ENCODE assay signal across 3 fruit fly cellular contexts in the genomic region with DNA sequence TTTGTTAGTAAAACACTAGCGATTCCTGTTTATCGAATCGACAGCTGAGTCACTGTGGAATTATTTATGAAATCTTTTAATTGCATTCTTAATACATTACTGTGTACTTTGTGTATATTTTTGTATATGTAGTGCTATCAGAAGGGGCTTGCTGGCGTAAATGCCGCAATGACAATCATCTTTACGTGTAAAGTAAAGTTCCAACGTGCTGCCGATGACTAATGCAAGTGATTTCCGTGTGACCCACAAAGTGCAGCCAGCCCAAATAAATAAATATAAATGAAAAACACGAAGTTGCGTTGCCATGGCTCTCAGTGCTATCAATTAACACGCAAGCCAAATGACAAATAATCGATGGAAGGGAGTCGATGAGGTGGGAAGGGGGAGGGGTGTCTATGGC.
A peak's percentile ranks its signal among the peaks of the same experiment; 100 is the strongest.
TF ChIP-seq lines count a peak whose summit lies in the region.

No protein-coding gene starts in this region.

- TF ChIP-seq CTCF in whole organism, embryonic (GFP tag; optimal IDR thresholded peaks at IDR 0.05; lab: Kevin White, UChicago): no peak

TF ChIP-seq in whole organism, adult, 20 proteins besides CTCF, POLR2A, EP300 and RAD21:
- TF ChIP-seq CG11617 (GFP tag; optimal IDR thresholded peaks at IDR 0.05; lab: Kevin White, UChicago): no peak
- TF ChIP-seq kay (GFP tag; lab: Kevin White, UChicago; ENCODE audit: borderline replicate concordance): peak; percentile 92

TF ChIP-seq in whole organism, embryonic, 481 proteins besides CTCF, POLR2A, EP300 and RAD21:
- TF ChIP-seq otp (GFP tag; IDR thresholded peaks at IDR 0.05; lab: Robert Waterston, UW) (0 out of 3 replicates have a peak, but pooled peaks have one; percentile 23), chinmo (GFP tag; IDR thresholded peaks at IDR 0.05; lab: Robert Waterston, UW; ENCODE audit: partially characterized antibody) (0 out of 4 replicates have a peak, but pooled peaks have one; percentile 13), Nf-YB (GFP tag; optimal IDR thresholded peaks at IDR 0.05; lab: Kevin White, UChicago) (no peak), Hey (tag; optimal IDR thresholded peaks at IDR 0.05; lab: Kevin White, UChicago) (no peak), hkb (optimal IDR thresholded peaks at IDR 0.05; lab: Kevin White, UChicago) (no peak), hkb (GFP tag; IDR thresholded peaks at IDR 0.05; lab: Robert Waterston, UW) (no peak), onecut (GFP tag; IDR thresholded peaks at IDR 0.05; lab: Robert Waterston, UW) (peak; percentile 72), nom (GFP tag; optimal IDR thresholded peaks at IDR 0.05; lab: Kevin White, UChicago) (no peak), CG4730 (GFP tag; IDR thresholded peaks at IDR 0.05; lab: Robert Waterston, UW) (no peak), Ada2b (GFP tag; IDR thresholded peaks at IDR 0.05; lab: Robert Waterston, UW) (no peak)
TF ChIP-seq in whole organism, embryonic: peak in this region for 3.

TF ChIP-seq in whole organism, prepupa, 60 proteins besides CTCF, POLR2A, EP300 and RAD21:
- TF ChIP-seq svp (GFP tag; lab: Kevin White, UChicago): peak; percentile 60
- peak; percentile 34 for TF ChIP-seq Eip93F (GFP tag; optimal IDR thresholded peaks at IDR 0.05; lab: Kevin White, UChicago)
- TF ChIP-seq salr (GFP tag; optimal IDR thresholded peaks at IDR 0.05; lab: Kevin White, UChicago): no peak
- TF ChIP-seq fkh (GFP tag; optimal IDR thresholded peaks at IDR 0.05; lab: Kevin White, UChicago): peak; percentile 1
